Worm (Caenorhabditis elegans) whole organism, L2 larva: ENCODE results near the gene gldi-7.

Experiments used
- ceh-82 ChIP-seq: fragments of 150-350 bp; optimal IDR thresholded peaks from 2 replicates; lab custom pipeline; 2014; ENCODE audit warnings: missing biosample characterization, missing genetic modification characterization
- fos-1 ChIP-seq: fragments of 150-350 bp; optimal IDR thresholded peaks from 2 replicates; lab custom pipeline; 2014; ENCODE audit warnings: missing biosample characterization, missing genetic modification characterization
- nhr-77 ChIP-seq: fragments of 150-350 bp; optimal IDR thresholded peaks from 2 replicates; lab custom pipeline; 2014; ENCODE audit warnings: missing biosample characterization, missing genetic modification characterization
- sma-9 ChIP-seq, 2 experiments: fragments of 150-350 bp in 1 of 2; sonication (generic microtip) in 1 of 2; optimal IDR thresholded peaks; 2 replicates each; lab custom pipeline; 2014 to 2016; ENCODE audit warnings: missing genetic modification characterization in 2 of 2, mild to moderate bottlenecking in 1 of 2, missing biosample characterization in 1 of 2, missing compliant biosample characterization in 1 of 2, missing genetic modification reagents in 1 of 2, moderate library complexity in 1 of 2

- no peak for TF ChIP-seq nhr-77 (tag; lab: Kevin White, UChicago)
- TF ChIP-seq sma-9 (GFP tag; optimal IDR thresholded peaks at IDR 0.05; lab: Kevin White, UChicago), result peak; percentile 17
- TF ChIP-seq sma-9 (tag; optimal IDR thresholded peaks at IDR 0.05; lab: Kevin White, UChicago), result no peak
- TF ChIP-seq ceh-82 (tag; lab: Kevin White, UChicago), result no peak
- no peak for TF ChIP-seq fos-1
These were observed 34.8 kb downstream of the gldi-7 start for ce11 chrII:8496184-8496583.
